Worm (Caenorhabditis elegans) whole organism, L3 larva: ENCODE measurements around the gene msp-63.

Source experiments
- nfya-1 ChIP-seq: sonication (generic microtip); optimal IDR thresholded peaks from 2 replicates; lab custom pipeline; 2017; ENCODE audit warnings: missing genetic modification characterization, mild to moderate bottlenecking, missing compliant biosample characterization, antibody characterized with exemption, moderate library complexity; ENCODE audit not compliant: insufficient read depth
- nhr-11 ChIP-seq: fragments of 150-350 bp; optimal IDR thresholded peaks from 2 replicates; lab custom pipeline; 2014; ENCODE audit warnings: missing biosample characterization, missing genetic modification characterization
- nhr-12 ChIP-seq: fragments of 150-350 bp; optimal IDR thresholded peaks from 2 replicates; lab custom pipeline; 2014; ENCODE audit warnings: missing biosample characterization, missing genetic modification characterization
- unc-62 ChIP-seq: fragments of 150-350 bp; sonication (generic microtip); optimal IDR thresholded peaks from 4 replicates; lab custom pipeline; 2014; ENCODE audit warnings: missing biosample characterization, missing genetic modification reagents, missing genetic modification characterization
- ztf-4 ChIP-seq: fragments of 150-350 bp; optimal IDR thresholded peaks from 2 replicates; lab custom pipeline; 2014; ENCODE audit warnings: missing biosample characterization, missing genetic modification characterization

DNA sequence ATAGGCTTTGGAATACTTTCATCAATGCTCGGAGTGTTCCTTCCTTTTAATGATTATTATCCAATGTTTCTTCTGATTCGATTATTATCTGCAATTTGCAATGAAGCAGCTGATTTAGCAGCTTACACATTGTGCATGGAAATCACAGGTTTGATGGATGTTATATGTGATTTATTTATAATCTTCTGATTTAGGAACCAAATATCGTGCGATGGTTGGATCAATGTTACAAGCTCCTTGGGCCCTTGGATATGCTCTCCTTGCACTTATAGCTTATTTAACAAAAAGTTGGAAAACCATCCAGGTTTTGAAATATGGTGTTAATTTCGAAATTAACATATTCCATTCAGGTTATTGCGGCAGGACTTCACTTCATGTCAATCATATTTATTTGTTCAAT lies 11.7 kb downstream of the msp-63 start:
- TF ChIP-seq nhr-12 (no peak), nhr-11 (tag; lab: Kevin White, UChicago) (no peak), unc-62 (GFP tag; lab: Kevin White, UChicago) (no peak), nfya-1 (tag; lab: Kevin White, UChicago) (no peak), ztf-4 (tag; lab: Kevin White, UChicago) (no peak)
